Fruit fly (Drosophila melanogaster): ENCODE results near the gene mub.

mub gene

DNA sequence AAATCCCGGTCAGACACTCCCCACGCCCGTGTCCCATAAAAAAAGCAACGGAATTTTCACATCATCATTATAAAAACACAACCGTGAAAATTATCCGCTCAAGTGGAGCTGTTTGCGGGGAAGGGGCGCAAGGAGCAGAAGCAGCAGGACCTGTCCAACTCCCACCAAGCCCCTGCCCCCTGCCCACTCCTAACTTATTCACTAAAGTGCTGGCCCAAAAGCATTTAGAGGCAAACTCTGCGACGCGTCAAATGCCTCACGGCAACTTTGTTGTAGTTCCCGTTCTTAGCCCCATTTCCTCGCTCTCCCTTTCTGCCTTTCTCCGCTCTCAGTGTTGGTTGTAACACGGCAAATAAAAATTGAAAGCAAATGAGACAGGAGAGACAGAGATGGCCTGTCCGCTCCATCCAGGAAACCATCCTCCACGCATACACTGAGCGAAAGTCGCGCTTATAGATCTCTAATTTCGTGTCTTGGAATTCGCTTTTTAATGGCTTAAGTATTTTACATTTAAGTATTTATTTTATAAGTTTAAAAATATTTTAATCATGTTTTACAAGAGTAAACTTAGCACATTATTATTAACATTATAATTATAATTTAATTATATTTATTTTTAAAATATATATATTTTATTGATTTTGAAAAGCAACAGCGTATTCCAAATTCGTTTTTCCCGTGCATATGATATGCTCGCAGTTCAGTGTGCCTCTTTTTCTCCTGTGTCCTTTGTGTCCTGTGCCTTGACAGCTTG lies 14.9 kb downstream of the mub start:
- peak; percentile 18 for TF ChIP-seq HLH106 (tag; optimal IDR thresholded peaks at IDR 0.05)
- no peak for TF ChIP-seq tai (GFP tag; optimal IDR thresholded peaks at IDR 0.05)
- no peak for TF ChIP-seq Vsx2 (GFP tag; optimal IDR thresholded peaks at IDR 0.05; ENCODE audit: partially characterized antibody)
- no peak for TF ChIP-seq dsf (GFP tag; optimal IDR thresholded peaks at IDR 0.05; ENCODE audit: borderline replicate concordance)
- no peak for TF ChIP-seq N (GFP tag; optimal IDR thresholded peaks at IDR 0.05)
- peak in 1 of 2 experiments; percentile 12 for TF ChIP-seq foxo (GFP tag; optimal IDR thresholded peaks at IDR 0.05)
- no peak for TF ChIP-seq Jra (GFP tag; optimal IDR thresholded peaks at IDR 0.05)
- TF ChIP-seq Sp1 (GFP tag; optimal IDR thresholded peaks at IDR 0.05): peak; percentile 14

DNA sequence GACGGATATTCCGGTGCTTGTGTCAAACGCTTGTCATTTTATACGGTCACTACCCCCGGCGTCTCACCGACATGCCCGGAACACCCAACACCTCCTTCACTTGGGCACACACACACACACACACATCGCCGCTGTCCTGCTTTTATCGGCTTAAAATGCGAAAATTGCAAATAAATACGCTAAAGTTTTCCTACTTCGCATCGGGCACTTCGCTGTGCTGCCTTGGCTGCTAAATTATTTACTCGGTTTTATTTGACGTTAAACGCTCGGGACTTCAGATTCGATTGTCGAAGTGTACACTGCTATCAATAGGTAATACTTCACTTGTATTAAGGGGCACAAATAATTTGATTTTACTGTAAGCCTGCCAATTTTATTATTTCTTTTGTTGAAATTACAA lies 27.2 kb downstream of the mub start:
- no peak for TF ChIP-seq pan (optimal IDR thresholded peaks at IDR 0.05)
- peak; percentile 91 for TF ChIP-seq Dfd (GFP tag; optimal IDR thresholded peaks at IDR 0.05)

DNA sequence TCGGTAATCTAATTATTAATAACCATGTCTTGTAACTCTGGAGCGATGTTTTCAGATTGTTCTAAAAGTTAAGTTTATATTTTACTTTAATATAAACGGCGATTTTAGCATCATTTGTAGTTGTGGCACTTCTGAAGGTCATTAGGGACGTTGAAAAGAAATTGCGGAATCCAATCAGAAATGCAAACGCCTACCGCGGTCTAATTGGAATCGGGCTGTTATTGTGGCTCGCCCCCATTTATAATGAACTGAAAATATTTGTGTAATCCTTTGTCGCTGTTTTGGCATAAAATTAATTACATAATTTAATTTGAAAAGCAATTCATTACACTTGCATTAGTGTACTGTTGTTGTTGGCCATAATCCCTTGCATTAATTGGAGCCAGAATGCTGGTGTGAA lies 33.7 kb downstream of the mub start:
- TF ChIP-seq Abd-B (GFP tag; optimal IDR thresholded peaks at IDR 0.05): no peak
- TF ChIP-seq Hnf4 (GFP tag; optimal IDR thresholded peaks at IDR 0.05): no peak
- no peak for TF ChIP-seq CG32264 (GFP tag; optimal IDR thresholded peaks at IDR 0.05)
- no peak for TF ChIP-seq Sp1 (GFP tag; optimal IDR thresholded peaks at IDR 0.05)
- no peak for TF ChIP-seq CG9705 (GFP tag; optimal IDR thresholded peaks at IDR 0.05)
- TF ChIP-seq dsf (GFP tag; optimal IDR thresholded peaks at IDR 0.05; ENCODE audit: borderline replicate concordance): no peak
- no peak for TF ChIP-seq br (GFP tag; optimal IDR thresholded peaks at IDR 0.05)
- no peak for TF ChIP-seq OdsH (GFP tag; optimal IDR thresholded peaks at IDR 0.05)
- TF ChIP-seq dmrt93B (GFP tag; optimal IDR thresholded peaks at IDR 0.05): no peak
- no peak for TF ChIP-seq Jra (GFP tag; optimal IDR thresholded peaks at IDR 0.05)
- TF ChIP-seq rgr (GFP tag; optimal IDR thresholded peaks at IDR 0.05): no peak
- TF ChIP-seq lola (GFP tag; optimal IDR thresholded peaks at IDR 0.05): no peak
- TF ChIP-seq Hr83 (GFP tag; optimal IDR thresholded peaks at IDR 0.05; ENCODE audit: poor library complexity, severe bottlenecking): no peak
- TF ChIP-seq HLH106 (tag; optimal IDR thresholded peaks at IDR 0.05): no peak
- TF ChIP-seq psq (GFP tag; optimal IDR thresholded peaks at IDR 0.05): no peak
- no peak for TF ChIP-seq woc (GFP tag; optimal IDR thresholded peaks at IDR 0.05)
- no peak for TF ChIP-seq Rel (GFP tag; optimal IDR thresholded peaks at IDR 0.05)
- no peak for TF ChIP-seq Rel (tag; optimal IDR thresholded peaks at IDR 0.05)
- no peak for TF ChIP-seq Myc (optimal IDR thresholded peaks at IDR 0.05)

dm6 chr3L:21879344-21879743 lies 34.8 kb downstream of the mub start:
- TF ChIP-seq sv (GFP tag; optimal IDR thresholded peaks at IDR 0.05) (no peak), h (GFP tag; optimal IDR thresholded peaks at IDR 0.05) (peak; percentile 67), Hnf4 (GFP tag; optimal IDR thresholded peaks at IDR 0.05) (peak; percentile 29), jim (GFP tag; optimal IDR thresholded peaks at IDR 0.05) (no peak), usp (GFP tag; optimal IDR thresholded peaks at IDR 0.05) (no peak), dsf (GFP tag; optimal IDR thresholded peaks at IDR 0.05; ENCODE audit: borderline replicate concordance) (no peak), Rel (GFP tag; optimal IDR thresholded peaks at IDR 0.05) (no peak), Rel (tag; optimal IDR thresholded peaks at IDR 0.05) (peak; percentile 79), dl (GFP tag; optimal IDR thresholded peaks at IDR 0.05; ENCODE audit: insufficient read depth in 1 of 2, partially characterized antibody in 2 of 2) (peak; percentile 45 to 54), brk (GFP tag; optimal IDR thresholded peaks at IDR 0.05) (peak; percentile 24), br (GFP tag; optimal IDR thresholded peaks at IDR 0.05) (peak; percentile 64), tai (GFP tag; optimal IDR thresholded peaks at IDR 0.05) (no peak), Jra (GFP tag; optimal IDR thresholded peaks at IDR 0.05) (no peak), GATAd (GFP tag; optimal IDR thresholded peaks at IDR 0.05) (no peak), Dfd (GFP tag; optimal IDR thresholded peaks at IDR 0.05) (no peak), Sp1 (GFP tag; optimal IDR thresholded peaks at IDR 0.05) (peak; percentile 72), psq (GFP tag; optimal IDR thresholded peaks at IDR 0.05) (peak; percentile 73), Hr83 (GFP tag; optimal IDR thresholded peaks at IDR 0.05; ENCODE audit: poor library complexity, severe bottlenecking) (peak; percentile 57), Vsx2 (GFP tag; optimal IDR thresholded peaks at IDR 0.05; ENCODE audit: partially characterized antibody) (peak; percentile 38), N (GFP tag; optimal IDR thresholded peaks at IDR 0.05) (no peak), foxo (GFP tag; optimal IDR thresholded peaks at IDR 0.05) (peak in 1 of 2 experiments; percentile 54), CG32264 (GFP tag; optimal IDR thresholded peaks at IDR 0.05) (no peak), dmrt93B (GFP tag; optimal IDR thresholded peaks at IDR 0.05) (no peak), rgr (GFP tag; optimal IDR thresholded peaks at IDR 0.05) (peak; percentile 71), HLH106 (tag; optimal IDR thresholded peaks at IDR 0.05) (peak; percentile 39), ey (GFP tag; optimal IDR thresholded peaks at IDR 0.05) (peak; percentile 21), woc (GFP tag; optimal IDR thresholded peaks at IDR 0.05) (no peak), Myc (optimal IDR thresholded peaks at IDR 0.05) (peak; percentile 59), lola (GFP tag; optimal IDR thresholded peaks at IDR 0.05) (no peak), Abd-B (GFP tag; optimal IDR thresholded peaks at IDR 0.05) (no peak), Dif (GFP tag; optimal IDR thresholded peaks at IDR 0.05; ENCODE audit: partially characterized antibody) (peak; percentile 64), sage (GFP tag; optimal IDR thresholded peaks at IDR 0.05) (peak; percentile 64), fru (GFP tag; optimal IDR thresholded peaks at IDR 0.05) (peak; percentile 92), CrebA (GFP tag; optimal IDR thresholded peaks at IDR 0.05; ENCODE audit: borderline replicate concordance) (no peak), Mio (GFP tag; optimal IDR thresholded peaks at IDR 0.05) (peak; percentile 21), OdsH (GFP tag; optimal IDR thresholded peaks at IDR 0.05) (peak; percentile 52)

All from whole organism, wandering third instar larva.